Worm (Caenorhabditis elegans) whole organism, L2 larva: ENCODE results near the gene ric-4.

Experiments used
- ama-1 ChIP-seq: fragments of 150-350 bp; optimal IDR thresholded peaks from 2 replicates; lab custom pipeline; 2018; ENCODE audit warnings: inconsistent platforms
- crh-2 ChIP-seq: sonication (generic microtip); optimal IDR thresholded peaks from 2 replicates; lab custom pipeline; 2017; ENCODE audit warnings: missing biosample characterization, missing genetic modification characterization
- nhr-6 ChIP-seq: fragments of 150-350 bp; optimal IDR thresholded peaks from 2 replicates; lab custom pipeline; 2014; ENCODE audit warnings: missing biosample characterization, missing genetic modification characterization
- skn-1 ChIP-seq: sonication (generic microtip); optimal IDR thresholded peaks from 2 replicates; lab custom pipeline; 2017; ENCODE audit warnings: missing biosample characterization, missing genetic modification characterization

DNA sequence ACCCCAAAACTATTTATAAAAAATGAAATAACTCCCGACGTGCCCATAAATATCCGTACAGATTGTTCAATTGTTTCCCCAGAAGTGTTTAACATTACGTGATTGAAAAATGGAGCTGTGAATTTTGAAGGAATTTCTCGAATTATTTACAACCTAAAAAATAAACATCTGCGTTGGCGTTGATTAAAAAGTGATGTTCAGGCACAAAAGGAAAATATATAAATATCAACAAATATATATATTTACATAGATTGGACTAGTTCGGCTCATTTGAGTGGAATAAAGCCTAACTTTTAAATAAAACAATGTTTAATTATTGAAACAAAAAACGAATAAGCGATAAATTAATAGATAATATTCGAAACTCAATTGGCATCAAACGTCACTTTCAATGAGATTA lies 9.7 kb downstream of the ric-4 start, which contains the start of gene sri-18:
- TF ChIP-seq ama-1 (lab: Kevin White, UChicago) (no peak), crh-2 (no peak), skn-1 (no peak), nhr-6 (no peak)
